Fruit fly (Drosophila melanogaster) whole organism: Measurements from ENCODE around the gene CG14252.

ENCODE experiments used
- CG8478 ChIP-seq: fragments of >200 bp; optimal IDR thresholded peaks from 2 replicates; lab custom pipeline; 2018; ENCODE audit warnings: inconsistent platforms
- pan ChIP-seq: fragments of >200 bp; optimal IDR thresholded peaks from 2 replicates; lab custom pipeline; 2017
- psq ChIP-seq: fragments of >200 bp; optimal IDR thresholded peaks from 2 replicates; lab custom pipeline; 2017
- usp ChIP-seq: fragments of >200 bp; optimal IDR thresholded peaks from 2 replicates; lab custom pipeline; 2017; ENCODE audit warnings: missing biosample characterization, missing genetic modification characterization, mixed read lengths

DNA sequence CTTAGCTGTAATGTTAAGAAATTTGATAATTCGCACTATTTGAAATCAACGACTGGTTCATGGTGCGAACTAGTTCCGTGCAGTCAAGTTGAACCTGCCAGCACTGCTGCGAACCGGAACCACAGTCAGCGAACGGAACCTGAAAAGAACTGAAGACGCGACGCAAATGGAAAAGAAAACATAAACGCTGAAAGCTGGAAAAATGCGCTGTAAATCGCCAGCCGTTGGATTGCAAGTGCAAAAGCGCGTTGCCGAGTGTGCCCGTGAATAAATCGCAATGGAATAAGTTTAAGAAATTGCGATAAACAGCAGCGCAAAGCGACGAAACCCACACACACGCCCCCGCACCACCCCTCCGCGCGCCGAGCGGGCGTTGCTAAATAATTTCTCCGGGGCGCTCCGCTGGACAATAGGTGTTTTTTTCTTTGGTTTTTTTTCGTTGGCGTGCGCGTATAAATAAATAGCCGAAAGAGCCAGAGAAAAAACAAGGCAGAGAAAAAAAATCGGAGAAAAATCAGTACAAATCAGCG lies 21.5 kb downstream of the CG14252 start, which contains the start of gene CG5521:
- TF ChIP-seq CG8478 (no peak), pan (lab: Kevin White, UChicago) (no peak), usp (GFP tag; lab: Kevin White, UChicago) (no peak), psq (no peak)
